Fruit fly (Drosophila melanogaster) whole organism, pupa: ENCODE data around the gene Hex-t2.

Experiments used
- CG17806 ChIP-seq: fragments of 200-800 bp; sonication (Bioruptor generic); optimal IDR thresholded peaks from 2 replicates; lab custom pipeline; 2018; ENCODE audit warnings: missing biosample characterization, mild to moderate bottlenecking, missing genetic modification characterization, moderate library complexity
- EcR ChIP-seq: fragments of 200-800 bp; sonication (Bioruptor generic); optimal IDR thresholded peaks from 3 replicates; lab custom pipeline; 2019; ENCODE audit warnings: missing biosample characterization, missing genetic modification characterization, mild to moderate bottlenecking, moderate library complexity, missing genetic modification reagents
- Pif1A ChIP-seq: fragments of 200-800 bp; sonication (Bioruptor generic); optimal IDR thresholded peaks from 3 replicates; lab custom pipeline; 2016; ENCODE audit warnings: missing biosample characterization, missing genetic modification characterization
- Pif1B ChIP-seq: fragments of 200-800 bp; sonication (Bioruptor generic); optimal IDR thresholded peaks from 3 replicates; lab custom pipeline; 2016; ENCODE audit warnings: missing biosample characterization, missing genetic modification characterization
- gl ChIP-seq: fragments of 200-800 bp; sonication (Bioruptor generic); optimal IDR thresholded peaks from 2 replicates; lab custom pipeline; 2018; ENCODE audit warnings: missing biosample characterization, mild to moderate bottlenecking, missing genetic modification characterization

DNA sequence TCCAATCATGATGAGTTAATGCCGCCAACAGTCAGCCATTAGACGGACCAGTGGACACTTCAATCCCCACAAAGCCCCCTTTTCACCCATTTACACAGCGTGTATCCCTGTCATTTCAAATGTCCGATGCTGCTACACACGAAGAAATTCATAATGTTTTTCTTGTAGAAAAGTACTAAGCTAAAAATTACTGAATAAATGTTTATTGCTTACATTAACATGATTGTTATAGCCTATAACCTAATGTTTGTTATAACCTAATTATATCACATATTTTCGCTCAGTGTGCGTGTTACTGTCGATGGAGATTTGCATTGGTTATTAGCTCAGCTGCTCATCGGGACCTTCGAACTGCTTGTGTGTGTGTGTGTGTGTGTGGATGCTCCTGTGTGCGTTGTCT, 13.9 kb upstream of the Hex-t2 start:
- TF ChIP-seq Pif1A (GFP tag; lab: Kevin White, UChicago) (peak; percentile 35), EcR (GFP tag; lab: Kevin White, UChicago) (no peak), gl (tag; lab: Kevin White, UChicago) (no peak), Pif1B (no peak), CG17806 (tag; lab: Kevin White, UChicago) (peak; percentile 45)
